Worm (Caenorhabditis elegans) whole organism, L2 larva: ENCODE data around the gene T07G12.2.

Experiments
- lin-39 ChIP-seq: fragments of 150-350 bp; optimal IDR thresholded peaks from 2 replicates; lab custom pipeline; 2014; ENCODE audit warnings: missing biosample characterization, missing genetic modification reagents, missing genetic modification characterization
- nhr-237 ChIP-seq: fragments of 150-350 bp; optimal IDR thresholded peaks from 2 replicates; lab custom pipeline; 2014; ENCODE audit warnings: missing biosample characterization, missing genetic modification characterization
- skn-1 ChIP-seq: sonication (generic microtip); optimal IDR thresholded peaks from 2 replicates; lab custom pipeline; 2017; ENCODE audit warnings: missing biosample characterization, missing genetic modification characterization
- unc-62 ChIP-seq: fragments of 150-350 bp; optimal IDR thresholded peaks from 2 replicates; lab custom pipeline; 2014; ENCODE audit warnings: missing biosample characterization, missing genetic modification reagents, missing genetic modification characterization
- zag-1 ChIP-seq: fragments of 150-350 bp; optimal IDR thresholded peaks from 2 replicates; lab custom pipeline; 2014; ENCODE audit warnings: missing biosample characterization, missing genetic modification characterization

DNA sequence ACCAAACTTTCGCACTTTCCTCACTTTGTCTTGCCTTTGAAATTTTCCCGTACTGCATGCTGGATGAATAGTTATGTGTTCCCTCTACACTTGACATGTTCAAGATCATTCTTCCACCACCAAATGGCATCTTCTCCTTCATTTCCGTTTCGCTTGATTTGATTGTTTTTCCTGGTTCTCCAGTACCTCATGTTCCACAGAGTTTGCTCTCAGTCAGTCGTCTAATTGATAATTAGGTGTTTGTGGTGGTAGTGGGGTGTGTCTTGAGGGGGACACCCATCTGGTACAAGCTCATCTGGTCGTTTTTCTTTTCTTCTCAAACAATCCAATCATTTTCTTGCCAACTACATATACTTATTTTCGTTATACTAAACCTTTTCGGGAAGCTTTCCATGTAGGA, 40.5 kb downstream of the T07G12.2 start:
- TF ChIP-seq lin-39 (tag; lab: Kevin White, UChicago) (no peak), unc-62 (GFP tag; lab: Kevin White, UChicago) (no peak), zag-1 (tag; lab: Kevin White, UChicago) (no peak), nhr-237 (no peak), skn-1 (tag; lab: Kevin White, UChicago) (no peak)
